Worm (Caenorhabditis elegans) whole organism, young adult: ENCODE results near the gene T03F6.3.

Experiments
- D2030.7 ChIP-seq: fragments of 200-800 bp; sonication (Bioruptor generic); IDR thresholded peaks from 2 replicates; pipeline ENCODE4 v1.3.6; 2022; ENCODE audit warnings: missing genetic modification reagents, missing genetic modification characterization, missing compliant biosample characterization
- F39B2.1 ChIP-seq: fragments of 200-800 bp; sonication (Bioruptor generic); IDR thresholded peaks from 2 replicates; pipeline ENCODE4 v1.3.6; 2022; ENCODE audit warnings: missing genetic modification reagents, missing genetic modification characterization, missing compliant biosample characterization
- F49E8.2 ChIP-seq: sonication (generic microtip); optimal IDR thresholded peaks from 3 replicates; lab custom pipeline; 2017; ENCODE audit warnings: missing genetic modification characterization, mild to moderate bottlenecking, missing compliant biosample characterization, antibody characterized with exemption, moderate library complexity; ENCODE audit not compliant: insufficient read depth
- K11D2.4 ChIP-seq: fragments of 200-800 bp; sonication (Bioruptor generic); IDR thresholded peaks from 2 replicates; pipeline ENCODE4 v1.3.6; 2022; ENCODE audit warnings: missing genetic modification reagents, missing genetic modification characterization, missing compliant biosample characterization
- T07F8.4 ChIP-seq: sonication (generic microtip); optimal IDR thresholded peaks from 2 replicates; lab custom pipeline; 2016; ENCODE audit warnings: mild to moderate bottlenecking, missing genetic modification characterization, moderate library complexity, missing compliant biosample characterization
- Y53F4B.3 ChIP-seq: fragments of 200-800 bp; sonication (Bioruptor generic); IDR thresholded peaks from 2 replicates; pipeline ENCODE4 v1.3.6; 2022; ENCODE audit warnings: missing genetic modification reagents, missing genetic modification characterization, missing compliant biosample characterization
- ZK185.1 ChIP-seq: sonication (generic microtip); optimal IDR thresholded peaks from 2 replicates; lab custom pipeline; 2016; ENCODE audit warnings: mild to moderate bottlenecking, missing genetic modification characterization, missing compliant biosample characterization; ENCODE audit not compliant: poor library complexity, severe bottlenecking
- athp-1 ChIP-seq: sonication (generic microtip); optimal IDR thresholded peaks from 2 replicates; lab custom pipeline; 2017; ENCODE audit warnings: mild to moderate bottlenecking, missing genetic modification characterization, missing compliant biosample characterization
- ccch-3 ChIP-seq: fragments of 200-800 bp; sonication (Bioruptor generic); optimal IDR thresholded peaks from 2 replicates; lab custom pipeline; 2018; ENCODE audit warnings: mild to moderate bottlenecking, missing genetic modification characterization, missing compliant biosample characterization
- ceh-40 ChIP-seq: fragments of 200-800 bp; sonication (Bioruptor generic); IDR thresholded peaks from 2 replicates; pipeline ENCODE4 v1.3.6; 2022; ENCODE audit warnings: missing genetic modification characterization, missing compliant biosample characterization
- ceh-58 ChIP-seq: fragments of 200-800 bp; sonication (Bioruptor generic); IDR thresholded peaks from 2 replicates; pipeline ENCODE4 v1.3.6; 2022; ENCODE audit warnings: missing genetic modification characterization, missing compliant biosample characterization
- ceh-91 ChIP-seq: fragments of 200-800 bp; sonication (Bioruptor generic); IDR thresholded peaks from 2 replicates; pipeline ENCODE4 v1.3.6; 2022; ENCODE audit warnings: missing genetic modification reagents, missing genetic modification characterization, missing compliant biosample characterization
- die-1 ChIP-seq: sonication (generic microtip); optimal IDR thresholded peaks from 2 replicates; lab custom pipeline; 2016; ENCODE audit warnings: missing genotype, mild to moderate bottlenecking, missing genetic modification characterization, missing compliant biosample characterization
- efl-1 ChIP-seq: fragments of 150-350 bp; optimal IDR thresholded peaks from 2 replicates; lab custom pipeline; 2014; ENCODE audit warnings: missing biosample characterization, missing genetic modification reagents, missing genetic modification characterization
- gei-17 ChIP-seq: fragments of 200-800 bp; sonication (Bioruptor generic); optimal IDR thresholded peaks from 2 replicates; lab custom pipeline; 2018; ENCODE audit warnings: mild to moderate bottlenecking, missing genetic modification characterization, missing compliant biosample characterization
- him-1 ChIP-seq: sonication (generic microtip); optimal IDR thresholded peaks from 2 replicates; lab custom pipeline; 2016; ENCODE audit warnings: missing genotype, missing genetic modification reagents, missing genetic modification characterization, missing compliant biosample characterization
- hmg-1.2 ChIP-seq: fragments of 200-800 bp; sonication (Bioruptor generic); IDR thresholded peaks from 2 replicates; pipeline ENCODE4 v1.3.6; 2022; ENCODE audit warnings: missing genetic modification reagents, missing genetic modification characterization, missing compliant biosample characterization
- hmg-20 ChIP-seq: fragments of 200-800 bp; sonication (Bioruptor generic); IDR thresholded peaks from 2 replicates; pipeline ENCODE4 v1.3.6; 2022; ENCODE audit warnings: missing genetic modification reagents, missing genetic modification characterization, missing compliant biosample characterization
- hsf-1 ChIP-seq: fragments of 200-800 bp; sonication (Bioruptor generic); IDR thresholded peaks from 2 replicates; pipeline ENCODE4 v1.3.6; 2022; ENCODE audit warnings: missing genetic modification reagents, missing genetic modification characterization, missing compliant biosample characterization
- lin-26 ChIP-seq: fragments of 200-800 bp; sonication (Bioruptor generic); IDR thresholded peaks from 2 replicates; pipeline ENCODE4 v1.3.6; 2022; ENCODE audit warnings: missing genetic modification reagents, missing genetic modification characterization, missing compliant biosample characterization
- lin-54 ChIP-seq: fragments of 200-800 bp; sonication (Bioruptor generic); optimal IDR thresholded peaks from 2 replicates; lab custom pipeline; 2018; ENCODE audit warnings: mild to moderate bottlenecking, missing genetic modification characterization, missing compliant biosample characterization
- lsl-1 ChIP-seq: fragments of 200-800 bp; sonication (Bioruptor generic); optimal IDR thresholded peaks from 2 replicates; lab custom pipeline; 2018; ENCODE audit warnings: mild to moderate bottlenecking, missing genetic modification characterization, moderate library complexity, missing compliant biosample characterization
- madf-10 ChIP-seq: sonication (generic microtip); optimal IDR thresholded peaks from 2 replicates; lab custom pipeline; 2016; ENCODE audit warnings: mild to moderate bottlenecking, missing genetic modification characterization, missing compliant biosample characterization
- madf-6 ChIP-seq: fragments of 200-800 bp; sonication (Bioruptor generic); IDR thresholded peaks from 2 replicates; pipeline ENCODE4 v1.3.6; 2022; ENCODE audit warnings: missing genetic modification reagents, missing genetic modification characterization, missing compliant biosample characterization
- mcd-1 ChIP-seq: fragments of 200-800 bp; sonication (Bioruptor generic); IDR thresholded peaks from 2 replicates; pipeline ENCODE4 v1.3.6; 2022; ENCODE audit warnings: missing genetic modification reagents, missing genetic modification characterization, missing compliant biosample characterization
- mes-4 ChIP-seq: sonication (generic microtip); optimal IDR thresholded peaks from 2 replicates; lab custom pipeline; 2016; ENCODE audit warnings: missing genotype, missing genetic modification characterization, missing compliant biosample characterization
- mxl-1 ChIP-seq: sonication (generic microtip); optimal IDR thresholded peaks from 2 replicates; lab custom pipeline; 2016; ENCODE audit warnings: missing genetic modification characterization, missing compliant biosample characterization
- nfyb-1 ChIP-seq: fragments of 200-800 bp; sonication (Bioruptor generic); IDR thresholded peaks from 2 replicates; pipeline ENCODE4 v1.3.6; 2022; ENCODE audit warnings: missing genetic modification reagents, missing genetic modification characterization, missing compliant biosample characterization
- nhr-120 ChIP-seq: fragments of 200-800 bp; sonication (Bioruptor generic); IDR thresholded peaks from 2 replicates; pipeline ENCODE4 v1.3.6; 2022; ENCODE audit warnings: missing genetic modification characterization, missing compliant biosample characterization
- nhr-27 ChIP-seq: fragments of 200-800 bp; sonication (Bioruptor generic); optimal IDR thresholded peaks from 2 replicates; lab custom pipeline; 2018; ENCODE audit warnings: mild to moderate bottlenecking, missing genetic modification characterization, moderate library complexity, missing compliant biosample characterization
- rcor-1 ChIP-seq: fragments of 200-800 bp; sonication (Bioruptor generic); IDR thresholded peaks from 2 replicates; pipeline ENCODE4 v1.3.6; 2022; ENCODE audit warnings: missing genetic modification reagents, missing genetic modification characterization, missing compliant biosample characterization
- rpc-1 ChIP-seq, 2 experiments: fragments of 150-350 bp in 1 of 2; sonication (generic microtip) in 1 of 2; optimal IDR thresholded peaks; 2 replicates each; lab custom pipeline; 2014 to 2018; ENCODE audit warnings: missing biosample characterization in 1 of 2, missing genetic modification characterization in 1 of 2, missing genetic modification reagents in 1 of 2, missing genotype in 1 of 2
- tbp1 ChIP-seq: fragments of 200-800 bp; sonication (Bioruptor generic); optimal IDR thresholded peaks from 2 replicates; lab custom pipeline; 2018; ENCODE audit warnings: mild to moderate bottlenecking, missing genetic modification characterization, missing compliant biosample characterization
- tbx-9 ChIP-seq: sonication (generic microtip); optimal IDR thresholded peaks from 2 replicates; lab custom pipeline; 2016; ENCODE audit warnings: borderline replicate concordance, missing genetic modification characterization, inconsistent platforms, missing compliant biosample characterization
- xnd-1 ChIP-seq: sonication (generic microtip); optimal IDR thresholded peaks from 2 replicates; lab custom pipeline; 2016; ENCODE audit warnings: missing genotype, missing genetic modification reagents, missing genetic modification characterization, missing compliant biosample characterization
- zim-3 ChIP-seq: sonication (generic microtip); optimal IDR thresholded peaks from 2 replicates; lab custom pipeline; 2017; ENCODE audit warnings: mild to moderate bottlenecking, missing genetic modification characterization, moderate library complexity, missing compliant biosample characterization
- ztf-18 ChIP-seq: sonication (generic microtip); optimal IDR thresholded peaks from 2 replicates; lab custom pipeline; 2016; ENCODE audit warnings: missing genotype, mild to moderate bottlenecking, missing genetic modification characterization, missing compliant biosample characterization
- ztf-22 ChIP-seq: fragments of 200-800 bp; sonication (Bioruptor generic); optimal IDR thresholded peaks from 2 replicates; lab custom pipeline; 2018; ENCODE audit warnings: mild to moderate bottlenecking, missing genetic modification characterization, moderate library complexity, missing compliant biosample characterization

The T03F6.3 gene

DNA sequence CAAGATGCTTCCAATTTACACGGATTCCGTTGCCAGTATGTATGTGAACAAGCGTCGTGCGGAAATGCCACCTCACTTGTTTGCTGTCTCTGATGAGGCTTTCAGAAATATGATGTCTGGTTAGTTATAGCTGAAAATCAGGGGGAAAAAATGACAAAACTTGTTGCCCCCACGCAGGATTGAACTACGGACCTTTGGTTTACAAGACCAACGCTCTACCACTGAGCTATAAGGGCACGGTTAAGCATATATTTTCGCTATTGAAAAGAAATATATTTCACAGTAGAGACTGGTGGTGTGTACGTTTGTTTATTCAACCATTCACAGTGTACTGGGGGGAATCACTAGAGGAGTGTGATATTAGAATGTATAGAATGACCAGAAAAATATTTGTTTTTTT lies 22.0 kb downstream of the T03F6.3 start (continued):
- no peak for TF ChIP-seq ceh-91
- TF ChIP-seq rcor-1 (GFP tag; lab: Robert Waterston, UW) = no peak
- no peak for TF ChIP-seq K11D2.4 (GFP tag; lab: Robert Waterston, UW)
- TF ChIP-seq rpc-1 (optimal IDR thresholded peaks at IDR 0.05; lab: Kevin White, UChicago) = peak; percentile 72
- TF ChIP-seq rpc-1 (tag; optimal IDR thresholded peaks at IDR 0.05; lab: Kevin White, UChicago) = peak; percentile 89
- peak; percentile 42; the same call in 1 of the 2 replicates for TF ChIP-seq hmg-1.2 (GFP tag; lab: Robert Waterston, UW)
- no peak for TF ChIP-seq F39B2.1
- TF ChIP-seq ztf-22 (GFP tag; lab: Kevin White, UChicago) = no peak
- no peak for TF ChIP-seq gei-17 (GFP tag; lab: Kevin White, UChicago)
- no peak for TF ChIP-seq tbx-9 (tag; lab: Kevin White, UChicago)
- TF ChIP-seq ztf-18 (tag; lab: Kevin White, UChicago) = peak; percentile 51
- no peak for TF ChIP-seq Y53F4B.3 (GFP tag; lab: Robert Waterston, UW)
- TF ChIP-seq madf-10 (tag; lab: Kevin White, UChicago) = peak; percentile 9
- peak; percentile 40 for TF ChIP-seq F49E8.2
- TF ChIP-seq athp-1 (tag; lab: Kevin White, UChicago) = peak; percentile 57
- TF ChIP-seq ZK185.1 (tag; lab: Kevin White, UChicago) = peak; percentile 62
- no peak for TF ChIP-seq nfyb-1 (GFP tag; lab: Robert Waterston, UW)
- peak; percentile 61 for TF ChIP-seq mes-4
- TF ChIP-seq lsl-1 (GFP tag; lab: Kevin White, UChicago) = peak; percentile 11
- peak; percentile 78 for TF ChIP-seq zim-3 (tag; lab: Kevin White, UChicago)
- peak; percentile 72; the same call in 1 of the 2 replicates for TF ChIP-seq lin-26
- TF ChIP-seq mxl-1 (tag; lab: Kevin White, UChicago) = no peak
- no peak for TF ChIP-seq hsf-1 (GFP tag; lab: Robert Waterston, UW)
- TF ChIP-seq nhr-27 (tag; lab: Kevin White, UChicago) = no peak
- peak; percentile 80 for TF ChIP-seq him-1 (tag; lab: Kevin White, UChicago)
- no peak for TF ChIP-seq ceh-58 (GFP tag; lab: Robert Waterston, UW)
- no peak for TF ChIP-seq mcd-1 (GFP tag; lab: Robert Waterston, UW)
- peak; percentile 22 for TF ChIP-seq lin-54 (GFP tag; lab: Kevin White, UChicago)
- TF ChIP-seq tbp1 (GFP tag; lab: Kevin White, UChicago) = peak; percentile 85
- no peak for TF ChIP-seq ccch-3 (GFP tag; lab: Kevin White, UChicago)
- TF ChIP-seq T07F8.4 (tag; lab: Kevin White, UChicago) = no peak

DNA sequence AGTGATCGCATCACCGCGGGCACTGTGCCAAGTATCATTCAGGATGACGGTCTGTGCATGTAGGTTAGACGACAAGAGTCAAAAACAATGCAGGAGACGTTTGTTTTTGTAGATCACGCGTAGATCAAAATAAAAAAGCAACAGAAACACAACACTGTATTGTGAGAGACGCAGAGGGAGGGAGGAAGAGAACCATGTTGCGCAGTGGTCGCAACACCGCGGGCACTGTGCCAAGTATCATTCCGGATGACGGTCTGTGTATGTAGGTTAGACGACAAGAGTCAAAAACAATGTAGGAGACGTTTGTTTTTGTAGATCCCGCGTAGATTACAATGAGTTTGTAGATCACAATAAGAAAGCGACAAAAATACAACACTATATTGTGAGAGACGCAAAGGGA lies 29.8 kb downstream of the T03F6.3 start:
- no peak for TF ChIP-seq mcd-1 (GFP tag; lab: Robert Waterston, UW)
- TF ChIP-seq athp-1 (tag; lab: Kevin White, UChicago) = no peak
- TF ChIP-seq die-1 = peak; percentile 76
- TF ChIP-seq nhr-120 (GFP tag; lab: Robert Waterston, UW) = no peak
- TF ChIP-seq hmg-20 (GFP tag; lab: Robert Waterston, UW) = no peak
- TF ChIP-seq hmg-1.2 (GFP tag; lab: Robert Waterston, UW) = peak; percentile 59; the same call in 1 of the 2 replicates
- TF ChIP-seq madf-6 (GFP tag; lab: Robert Waterston, UW) = peak; percentile 57
- peak; percentile 43 for TF ChIP-seq efl-1 (GFP tag; lab: Kevin White, UChicago)
- peak; percentile 3 for TF ChIP-seq lsl-1 (GFP tag; lab: Kevin White, UChicago)
- TF ChIP-seq xnd-1 = peak; percentile 34
- TF ChIP-seq ceh-40 (GFP tag; lab: Robert Waterston, UW) = no peak
- 0 out of 2 replicates have a peak, but pooled peaks have one; percentile 21 for TF ChIP-seq D2030.7
